Fruit fly (Drosophila melanogaster): ENCODE data around the gene CG5250.

DNA sequence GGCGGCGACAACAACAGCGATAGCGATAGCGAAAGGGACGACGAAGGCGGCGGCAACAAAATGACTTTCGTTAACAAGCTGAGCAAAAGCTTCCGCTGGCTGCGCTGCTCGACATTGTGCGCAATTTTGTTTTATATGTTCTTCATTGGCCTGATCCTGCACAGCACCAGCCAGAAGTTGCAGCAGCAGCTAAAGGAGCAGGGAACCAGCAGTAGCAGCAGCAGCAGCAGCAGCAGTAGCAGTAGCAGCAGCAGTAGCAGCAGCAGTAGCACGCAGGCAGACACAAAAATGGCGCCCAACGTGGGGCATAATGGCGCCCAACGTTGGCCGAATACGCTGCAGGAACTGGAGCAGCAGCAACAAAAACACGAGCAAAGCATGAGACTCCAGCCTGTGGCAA is 39.1 kb downstream of the CG5250 start:
- no peak for TF ChIP-seq fd96Ca (GFP tag; IDR thresholded peaks at IDR 0.05)
- no peak for TF ChIP-seq CG8301 (tag; optimal IDR thresholded peaks at IDR 0.05)
- TF ChIP-seq EcR (GFP tag; optimal IDR thresholded peaks at IDR 0.05) = no peak
- TF ChIP-seq gl (tag; optimal IDR thresholded peaks at IDR 0.05) = no peak
- TF ChIP-seq D1 (tag; optimal IDR thresholded peaks at IDR 0.05) = no peak
- TF ChIP-seq CG8159 (tag; optimal IDR thresholded peaks at IDR 0.05) = no peak
- no peak for TF ChIP-seq Pif1B (GFP tag; optimal IDR thresholded peaks at IDR 0.05)
- TF ChIP-seq CG14655 (GFP tag; optimal IDR thresholded peaks at IDR 0.05) = no peak
- TF ChIP-seq CG4496 (GFP tag; IDR thresholded peaks at IDR 0.05) = no peak; the same call in 2 of the 3 replicates
- no peak for TF ChIP-seq CG34367 (tag; optimal IDR thresholded peaks at IDR 0.05)
- no peak for TF ChIP-seq CG10348 (GFP tag; IDR thresholded peaks at IDR 0.05)
- no peak for TF ChIP-seq rn (GFP tag; IDR thresholded peaks at IDR 0.05)
- TF ChIP-seq Pif1A (GFP tag; optimal IDR thresholded peaks at IDR 0.05) = no peak
- no peak for TF ChIP-seq CG12605 (GFP tag; IDR thresholded peaks at IDR 0.05)
